Fruit fly (Drosophila melanogaster) whole organism, wandering third instar larva: ENCODE data around the gene Cpr66D.

ENCODE experiments used
- Abd-B ChIP-seq: fragments of >200 bp; optimal IDR thresholded peaks from 2 replicates; lab custom pipeline; 2017; ENCODE audit warnings: missing biosample characterization, missing genetic modification characterization
- CG32264 ChIP-seq: fragments of 200-800 bp; sonication (Bioruptor generic); optimal IDR thresholded peaks from 2 replicates; lab custom pipeline; 2016; ENCODE audit warnings: missing biosample characterization, missing genetic modification characterization
- CG9705 ChIP-seq: fragments of 200-800 bp; sonication (Bioruptor generic); optimal IDR thresholded peaks from 2 replicates; lab custom pipeline; 2018; ENCODE audit warnings: missing biosample characterization, mild to moderate bottlenecking, missing genetic modification characterization
- CrebA ChIP-seq: fragments of 200-800 bp; sonication (Bioruptor generic); optimal IDR thresholded peaks from 2 replicates; lab custom pipeline; 2016; ENCODE audit warnings: missing biosample characterization, mild to moderate bottlenecking, missing genetic modification characterization, borderline replicate concordance
- Dfd ChIP-seq: fragments of >200 bp; optimal IDR thresholded peaks from 2 replicates; lab custom pipeline; 2017; ENCODE audit warnings: missing biosample characterization, missing genetic modification characterization
- Dif ChIP-seq: fragments of 200-275, 200-300 bp; sonication (Bioruptor generic); optimal IDR thresholded peaks from 2 replicates; lab custom pipeline; 2018; ENCODE audit warnings: missing biosample characterization, missing genetic modification characterization; ENCODE audit not compliant: partially characterized antibody
- GATAd ChIP-seq: sonication (Bioruptor generic); optimal IDR thresholded peaks from 2 replicates; lab custom pipeline; 2016; ENCODE audit warnings: missing biosample characterization, missing genetic modification characterization
- HLH106 ChIP-seq: fragments of 200-800 bp; optimal IDR thresholded peaks from 3 replicates; lab custom pipeline; 2019; ENCODE audit warnings: missing biosample characterization, mild to moderate bottlenecking, missing genetic modification characterization, moderate library complexity
- Hnf4 ChIP-seq: fragments of 200-800 bp; sonication (Bioruptor generic); optimal IDR thresholded peaks from 2 replicates; lab custom pipeline; 2016; ENCODE audit warnings: missing biosample characterization, mild to moderate bottlenecking, missing genetic modification characterization
- Hr78 ChIP-seq: fragments of >200 bp; optimal IDR thresholded peaks from 2 replicates; lab custom pipeline; 2017; ENCODE audit warnings: missing biosample characterization, missing genetic modification characterization
- Hr83 ChIP-seq: fragments of 200-300 bp; sonication (Bioruptor generic); optimal IDR thresholded peaks from 2 replicates; lab custom pipeline; 2016; ENCODE audit warnings: missing biosample characterization, mild to moderate bottlenecking, missing genetic modification characterization, moderate library complexity; ENCODE audit not compliant: poor library complexity, severe bottlenecking
- Jra ChIP-seq: sonication (Bioruptor generic); optimal IDR thresholded peaks from 2 replicates; lab custom pipeline; 2016; ENCODE audit warnings: missing biosample characterization, missing genetic modification characterization
- Mio ChIP-seq: sonication (Bioruptor generic); optimal IDR thresholded peaks from 2 replicates; lab custom pipeline; 2016; ENCODE audit warnings: missing biosample characterization, missing genetic modification characterization
- Myc ChIP-seq: fragments of >200 bp; optimal IDR thresholded peaks from 2 replicates; lab custom pipeline; 2017
- N ChIP-seq: fragments of >200 bp; optimal IDR thresholded peaks from 2 replicates; lab custom pipeline; 2018; ENCODE audit warnings: missing biosample characterization, missing external identifiers, missing genetic modification characterization
- OdsH ChIP-seq: fragments of 200-800 bp; sonication (Bioruptor generic); optimal IDR thresholded peaks from 2 replicates; lab custom pipeline; 2016; ENCODE audit warnings: missing biosample characterization, mild to moderate bottlenecking, missing genetic modification characterization
- Rel ChIP-seq, 2 experiments: fragments of 200-800 bp; sonication (Bioruptor generic) in 1 of 2; optimal IDR thresholded peaks; 2 replicates in 1 of 2; 3 replicates in 1 of 2; lab custom pipeline; 2016 to 2019; ENCODE audit warnings: mild to moderate bottlenecking in 2 of 2, missing biosample characterization in 2 of 2, missing genetic modification characterization in 2 of 2, moderate library complexity in 1 of 2
- Sp1 ChIP-seq: fragments of 200-800 bp; sonication (Bioruptor generic); optimal IDR thresholded peaks from 3 replicates; lab custom pipeline; 2019; ENCODE audit warnings: missing biosample characterization, mild to moderate bottlenecking, missing genetic modification characterization, moderate library complexity
- Vsx2 ChIP-seq: fragments of 200-300, 225-300 bp; sonication (Bioruptor generic); optimal IDR thresholded peaks from 2 replicates; lab custom pipeline; 2018; ENCODE audit warnings: missing biosample characterization, missing genetic modification characterization; ENCODE audit not compliant: partially characterized antibody
- br ChIP-seq: fragments of 200-800 bp; sonication (Bioruptor generic); optimal IDR thresholded peaks from 2 replicates; lab custom pipeline; 2016; ENCODE audit warnings: missing biosample characterization, missing genetic modification characterization
- brk ChIP-seq: fragments of 200-800 bp; sonication (Bioruptor generic); optimal IDR thresholded peaks from 2 replicates; lab custom pipeline; 2016; ENCODE audit warnings: missing biosample characterization, mild to moderate bottlenecking, missing genetic modification characterization
- dl ChIP-seq, 2 experiments: fragments of 175-275, 200-275 bp in 1 of 2; fragments of 200-275 bp in 1 of 2; sonication (Bioruptor generic); optimal IDR thresholded peaks; lab custom pipeline; 2018; ENCODE audit warnings: mild to moderate bottlenecking in 2 of 2, missing biosample characterization in 2 of 2, missing genetic modification characterization in 2 of 2, moderate library complexity in 2 of 2; ENCODE audit not compliant: partially characterized antibody in 2 of 2, insufficient read depth in 1 of 2
- dmrt93B ChIP-seq: fragments of 200-800 bp; sonication (Bioruptor generic); optimal IDR thresholded peaks from 2 replicates; lab custom pipeline; 2018; ENCODE audit warnings: missing biosample characterization, mild to moderate bottlenecking, missing genetic modification characterization
- dsf ChIP-seq: sonication (Bioruptor generic); optimal IDR thresholded peaks from 2 replicates; lab custom pipeline; 2016; ENCODE audit warnings: missing biosample characterization, missing genetic modification characterization, borderline replicate concordance
- ey ChIP-seq: fragments of 200-800 bp; sonication (Bioruptor generic); optimal IDR thresholded peaks from 2 replicates; lab custom pipeline; 2016; ENCODE audit warnings: missing biosample characterization, missing genetic modification characterization
- foxo ChIP-seq, 2 experiments: fragments of 200-800 bp; sonication (Bioruptor generic); optimal IDR thresholded peaks; 2 replicates in 1 of 2; 3 replicates in 1 of 2; lab custom pipeline; 2016 to 2017; ENCODE audit warnings: missing biosample characterization in 2 of 2, missing genetic modification characterization in 2 of 2
- fru ChIP-seq: fragments of 200-800 bp; sonication (Bioruptor generic); optimal IDR thresholded peaks from 3 replicates; lab custom pipeline; 2016; ENCODE audit warnings: missing biosample characterization, mild to moderate bottlenecking, missing genetic modification characterization
- h ChIP-seq: fragments of 200-800 bp; sonication (Bioruptor generic); optimal IDR thresholded peaks from 3 replicates; lab custom pipeline; 2016; ENCODE audit warnings: missing biosample characterization, mild to moderate bottlenecking, missing genetic modification characterization
- jim ChIP-seq: fragments of 175-275, 200-325 bp; sonication (Bioruptor generic); optimal IDR thresholded peaks from 2 replicates; lab custom pipeline; 2016; ENCODE audit warnings: missing biosample characterization, mild to moderate bottlenecking, missing genetic modification characterization
- lola ChIP-seq: fragments of >200 bp; optimal IDR thresholded peaks from 2 replicates; lab custom pipeline; 2017; ENCODE audit warnings: missing biosample characterization, missing genetic modification characterization
- pan ChIP-seq: fragments of >200 bp; optimal IDR thresholded peaks from 2 replicates; lab custom pipeline; 2017
- psq ChIP-seq: fragments of 200-800 bp; sonication (Bioruptor generic); optimal IDR thresholded peaks from 3 replicates; lab custom pipeline; 2017; ENCODE audit warnings: missing biosample characterization, mild to moderate bottlenecking, missing genetic modification characterization, moderate library complexity
- rgr ChIP-seq: fragments of 200-800 bp; sonication (Bioruptor generic); optimal IDR thresholded peaks from 3 replicates; lab custom pipeline; 2016; ENCODE audit warnings: missing biosample characterization, mild to moderate bottlenecking, missing genetic modification characterization
- sage ChIP-seq: fragments of 200-800 bp; sonication (Bioruptor generic); optimal IDR thresholded peaks from 2 replicates; lab custom pipeline; 2016; ENCODE audit warnings: missing biosample characterization, mild to moderate bottlenecking, missing genetic modification characterization
- sv ChIP-seq: fragments of 200-800 bp; sonication (Bioruptor generic); optimal IDR thresholded peaks from 3 replicates; lab custom pipeline; 2016; ENCODE audit warnings: missing biosample characterization, missing genetic modification characterization
- tai ChIP-seq: sonication (Bioruptor generic); optimal IDR thresholded peaks from 2 replicates; lab custom pipeline; 2016; ENCODE audit warnings: missing biosample characterization, missing genetic modification characterization
- usp ChIP-seq: fragments of >200 bp; optimal IDR thresholded peaks from 2 replicates; lab custom pipeline; 2017; ENCODE audit warnings: missing biosample characterization, missing genetic modification characterization
- woc ChIP-seq: sonication (Bioruptor generic); optimal IDR thresholded peaks from 2 replicates; lab custom pipeline; 2016; ENCODE audit warnings: missing biosample characterization, mild to moderate bottlenecking, missing genetic modification characterization

Cpr66D gene

DNA sequence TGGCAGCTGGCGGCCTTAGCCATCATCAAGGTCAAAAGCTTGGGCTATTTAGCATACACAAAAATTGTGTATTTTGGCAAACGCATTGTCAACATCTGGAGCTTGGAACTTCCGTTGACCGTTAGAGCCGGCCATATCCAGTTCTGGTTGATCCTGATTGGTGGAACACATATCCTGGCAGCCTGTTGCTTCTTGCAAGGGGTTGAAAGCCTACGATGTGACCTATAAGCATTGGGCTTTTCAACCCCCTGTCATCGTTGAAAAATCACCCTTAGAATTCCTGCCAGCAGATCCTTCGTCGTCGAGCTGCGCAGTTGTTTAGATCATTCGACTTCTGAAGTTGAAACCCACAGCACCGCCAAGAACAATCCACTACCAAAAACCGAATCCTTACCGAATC lies 6.6 kb downstream of the Cpr66D start, which contains the start of the genes CG13305 and Pex7:
Gene CG13305, minus strand, starts transcription at position 2 of the 400 bp plus-strand sequence.
Gene Pex7, plus strand, starts transcription at position 325 of the 400 bp plus-strand sequence.
- TF ChIP-seq Dif (GFP tag; lab: Kevin White, UChicago), result no peak
- TF ChIP-seq woc (GFP tag; lab: Kevin White, UChicago), result no peak
- TF ChIP-seq br, result no peak
- TF ChIP-seq ey, result no peak
- TF ChIP-seq Myc (lab: Kevin White, UChicago), result no peak
- TF ChIP-seq Hr78 (GFP tag; lab: Kevin White, UChicago), result no peak
- TF ChIP-seq CrebA (GFP tag; lab: Kevin White, UChicago), result no peak
- TF ChIP-seq brk (GFP tag; lab: Kevin White, UChicago), result no peak
- no peak for TF ChIP-seq HLH106
- TF ChIP-seq dl (GFP tag; optimal IDR thresholded peaks at IDR 0.05; lab: Kevin White, UChicago; ENCODE audit: insufficient read depth in 1 of 2, partially characterized antibody in 2 of 2), result no peak
- TF ChIP-seq, all 38 proteins: peak for 0

DNA sequence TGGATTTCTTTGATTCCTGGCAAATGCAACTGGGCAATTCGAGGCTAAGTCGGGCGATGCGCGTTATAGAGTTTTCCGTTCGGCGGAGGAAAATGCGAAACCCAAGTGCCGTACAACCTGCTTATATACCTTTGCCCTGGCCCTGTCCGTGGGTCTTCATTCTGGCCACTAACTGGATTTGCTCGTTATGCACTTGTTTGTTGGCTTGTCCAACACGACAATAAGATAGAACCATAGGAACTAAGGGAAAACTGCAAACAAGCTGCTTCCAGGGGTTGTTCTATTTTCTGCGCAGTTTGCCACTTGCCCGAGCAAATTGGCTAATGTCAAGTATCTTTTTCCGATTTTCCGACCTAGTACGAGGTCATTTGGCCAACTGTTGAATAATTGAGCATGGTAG lies 8.6 kb downstream of the Cpr66D start, which contains the start of gene Arr2:
Gene Arr2, minus strand, starts transcription at position 101 of the 400 bp plus-strand sequence.
- TF ChIP-seq Abd-B (GFP tag; lab: Kevin White, UChicago) (no peak), HLH106 (no peak), jim (no peak), woc (GFP tag; lab: Kevin White, UChicago) (no peak), pan (lab: Kevin White, UChicago) (no peak)
- TF ChIP-seq, all 38 proteins: peak for 0

DNA sequence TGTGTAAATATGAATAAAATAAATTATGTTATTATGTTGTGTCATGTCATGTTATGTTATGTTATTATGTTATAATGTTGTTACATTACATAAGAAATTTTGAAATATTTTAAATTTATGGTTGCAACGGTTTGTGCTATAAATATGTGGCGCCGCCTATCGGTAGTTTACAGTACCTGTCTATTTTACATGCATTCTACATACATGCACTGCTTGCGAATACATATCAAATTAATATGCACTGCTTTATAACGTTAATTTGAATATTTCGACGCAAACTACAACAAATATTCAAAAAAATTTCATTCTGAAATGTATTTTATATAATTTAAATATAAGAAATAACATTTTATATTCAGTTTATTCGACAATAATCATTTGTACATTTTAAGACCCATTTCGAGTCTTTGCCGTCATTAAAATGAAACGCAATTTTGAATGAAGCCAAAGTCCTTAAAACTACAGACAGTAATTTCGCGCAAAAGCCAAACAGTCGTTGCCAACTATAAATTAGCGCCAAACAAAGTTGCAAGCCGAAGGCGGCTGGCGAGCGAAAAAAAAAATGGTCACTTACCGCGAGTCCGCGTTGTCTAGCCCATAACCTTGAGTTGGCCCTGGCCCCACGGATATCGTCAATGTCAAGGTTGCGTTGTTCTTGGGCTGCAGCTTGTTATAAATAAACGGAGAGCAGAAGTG lies 11.8 kb downstream of the Cpr66D start:
- TF ChIP-seq fru (GFP tag; lab: Kevin White, UChicago) (peak; percentile 12), pan (lab: Kevin White, UChicago) (no peak), Myc (lab: Kevin White, UChicago) (peak; percentile 90)
- TF ChIP-seq, all 38 proteins: peak for 2

DNA sequence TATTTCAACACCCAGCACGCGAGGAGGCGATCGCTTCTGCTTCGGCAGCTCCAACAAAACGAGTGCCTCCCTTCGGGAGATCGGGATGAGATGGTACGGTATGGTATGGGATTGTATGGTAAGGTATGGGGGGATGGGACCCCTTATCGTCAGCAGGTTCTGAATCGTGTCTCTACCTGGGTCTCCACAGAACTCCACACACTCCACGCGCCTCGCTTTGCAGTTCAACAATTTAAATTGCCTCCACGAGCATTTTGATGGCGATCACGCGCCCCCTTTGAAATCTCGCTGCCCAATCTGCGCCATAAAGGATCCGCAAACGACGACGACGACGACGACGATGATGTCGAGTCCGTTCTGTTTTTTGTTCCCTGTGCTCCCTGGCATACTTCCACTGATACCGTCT lies 12.3 kb downstream of the Cpr66D start:
- no peak for TF ChIP-seq CG9705 (GFP tag; lab: Kevin White, UChicago)
- no peak for TF ChIP-seq GATAd
- peak; percentile 25 for TF ChIP-seq sage (GFP tag; lab: Kevin White, UChicago)
- no peak for TF ChIP-seq Myc (lab: Kevin White, UChicago)
- TF ChIP-seq CG32264 (GFP tag; lab: Kevin White, UChicago), result no peak
- peak; percentile 67 for TF ChIP-seq h (GFP tag; lab: Kevin White, UChicago)
- no peak for TF ChIP-seq lola
- peak; percentile 30 for TF ChIP-seq br
- TF ChIP-seq OdsH (GFP tag; lab: Kevin White, UChicago), result no peak
- TF ChIP-seq Abd-B (GFP tag; lab: Kevin White, UChicago), result no peak
- TF ChIP-seq Hr78 (GFP tag; lab: Kevin White, UChicago), result no peak
- TF ChIP-seq HLH106, result no peak
- peak; percentile 7 for TF ChIP-seq Sp1 (GFP tag; lab: Kevin White, UChicago)
- no peak for TF ChIP-seq fru (GFP tag; lab: Kevin White, UChicago)
- TF ChIP-seq dmrt93B (GFP tag; lab: Kevin White, UChicago), result no peak
- no peak for TF ChIP-seq jim
- TF ChIP-seq CrebA (GFP tag; lab: Kevin White, UChicago), result no peak
- no peak for TF ChIP-seq Dif (GFP tag; lab: Kevin White, UChicago)
- TF ChIP-seq psq (GFP tag; lab: Kevin White, UChicago), result peak; percentile 62
- no peak for TF ChIP-seq Mio (GFP tag; lab: Kevin White, UChicago)
- peak; percentile 26 for TF ChIP-seq Jra (GFP tag; lab: Kevin White, UChicago)
- peak; percentile 20 for TF ChIP-seq Hr83
- no peak for TF ChIP-seq rgr
- no peak for TF ChIP-seq Vsx2 (GFP tag; lab: Kevin White, UChicago)
- no peak for TF ChIP-seq usp (GFP tag; lab: Kevin White, UChicago)
- TF ChIP-seq sv (GFP tag; lab: Kevin White, UChicago), result no peak
- peak in 1 of 2 experiments; percentile 26 for TF ChIP-seq foxo (GFP tag; optimal IDR thresholded peaks at IDR 0.05; lab: Kevin White, UChicago)
- TF ChIP-seq Hnf4, result no peak
- TF ChIP-seq brk (GFP tag; lab: Kevin White, UChicago), result no peak
- no peak for TF ChIP-seq pan (lab: Kevin White, UChicago)
- no peak for TF ChIP-seq dl (GFP tag; optimal IDR thresholded peaks at IDR 0.05; lab: Kevin White, UChicago; ENCODE audit: insufficient read depth in 1 of 2, partially characterized antibody in 2 of 2)
- TF ChIP-seq ey, result no peak
- no peak for TF ChIP-seq dsf (GFP tag; lab: Kevin White, UChicago)
- TF ChIP-seq tai, result no peak
- TF ChIP-seq Rel (GFP tag; optimal IDR thresholded peaks at IDR 0.05; lab: Kevin White, UChicago), result peak; percentile 72
- no peak for TF ChIP-seq Rel (tag; optimal IDR thresholded peaks at IDR 0.05; lab: Kevin White, UChicago)
- TF ChIP-seq Dfd, result no peak
- TF ChIP-seq woc (GFP tag; lab: Kevin White, UChicago), result peak; percentile 25
- TF ChIP-seq N (GFP tag; lab: Kevin White, UChicago), result no peak
